Fruit fly (Drosophila melanogaster) Kc167 (cell line): ENCODE results near the gene Vlet.

Experiments used
- Myc ChIP-seq: fragments of >200 bp; optimal IDR thresholded peaks from 2 replicates; lab custom pipeline; 2017; ENCODE audit warnings: missing external identifiers
- h ChIP-seq: fragments of >200 bp; optimal IDR thresholded peaks from 3 replicates; lab custom pipeline; 2018; ENCODE audit warnings: missing external identifiers
- insv ChIP-seq: fragments of >200 bp; optimal IDR thresholded peaks from 3 replicates; lab custom pipeline; 2018; ENCODE audit warnings: missing external identifiers
- psq ChIP-seq: fragments of >200 bp; optimal IDR thresholded peaks from 2 replicates; lab custom pipeline; 2017; ENCODE audit warnings: missing external identifiers
- ttk ChIP-seq: sonication (Bioruptor generic); optimal IDR thresholded peaks from 2 replicates; lab custom pipeline; 2017; ENCODE audit warnings: missing external identifiers

- TF ChIP-seq h (lab: Kevin White, UChicago) (no peak), insv (no peak), ttk (lab: Kevin White, UChicago) (no peak), psq (lab: Kevin White, UChicago) (no peak), Myc (no peak)
Measured at dm6 chrX:11644530-11645080, 33.8 kb downstream of the Vlet start.
